Worm (Caenorhabditis elegans) whole organism, late embryonic: ENCODE measurements around the gene T05H10.4.
A peak's percentile ranks its signal among the peaks of the same experiment; 100 is the strongest.

Experiments used
- F13H6.1 ChIP-seq: sonication (generic microtip); optimal IDR thresholded peaks from 2 replicates; lab custom pipeline; 2016; ENCODE audit warnings: missing genetic modification characterization, missing compliant biosample characterization
- K02D7.2 ChIP-seq: sonication (generic microtip); optimal IDR thresholded peaks from 2 replicates; lab custom pipeline; 2017; ENCODE audit warnings: mild to moderate bottlenecking, missing genetic modification characterization, missing compliant biosample characterization
- K09A11.1 ChIP-seq: sonication (generic microtip); optimal IDR thresholded peaks from 2 replicates; lab custom pipeline; 2017; ENCODE audit warnings: antibody characterized with exemption, mild to moderate bottlenecking, missing genetic modification characterization, missing compliant biosample characterization; ENCODE audit not compliant: insufficient read depth
- Y22D7AL.16 ChIP-seq: sonication (generic microtip); optimal IDR thresholded peaks from 2 replicates; lab custom pipeline; 2016; ENCODE audit warnings: missing genetic modification characterization, missing compliant biosample characterization
- ahr-1 ChIP-seq: sonication (generic microtip); optimal IDR thresholded peaks from 2 replicates; lab custom pipeline; 2016; ENCODE audit warnings: missing genetic modification characterization, missing compliant biosample characterization
- ama-1 ChIP-seq: fragments of 150-350 bp; optimal IDR thresholded peaks from 2 replicates; lab custom pipeline; 2014
- ceh-2 ChIP-seq: sonication (generic microtip); optimal IDR thresholded peaks from 2 replicates; lab custom pipeline; 2016; ENCODE audit warnings: missing genotype, missing genetic modification characterization, missing compliant biosample characterization
- ceh-22 ChIP-seq: sonication (generic microtip); optimal IDR thresholded peaks from 2 replicates; lab custom pipeline; 2017; ENCODE audit warnings: missing biosample characterization, missing genetic modification characterization
- ceh-45 ChIP-seq: fragments of 200-800 bp; sonication (Bioruptor generic); IDR thresholded peaks from 2 replicates; pipeline ENCODE4 v1.3.6; 2022; ENCODE audit warnings: missing genetic modification reagents, missing genetic modification characterization, missing compliant biosample characterization
- ceh-6 ChIP-seq: fragments of 200-800 bp; sonication (Bioruptor generic); optimal IDR thresholded peaks from 2 replicates; lab custom pipeline; 2018; ENCODE audit warnings: mild to moderate bottlenecking, missing genetic modification characterization, missing compliant biosample characterization
- ceh-9 ChIP-seq: sonication (generic microtip); optimal IDR thresholded peaks from 2 replicates; lab custom pipeline; 2016; ENCODE audit warnings: mild to moderate bottlenecking, missing genetic modification characterization, inconsistent platforms, missing compliant biosample characterization
- dmd-4 ChIP-seq: sonication (generic microtip); optimal IDR thresholded peaks from 2 replicates; lab custom pipeline; 2016; ENCODE audit warnings: borderline replicate concordance, missing genetic modification characterization, missing compliant biosample characterization
- elt-2 ChIP-seq: sonication (generic microtip); optimal IDR thresholded peaks from 2 replicates; lab custom pipeline; 2016; ENCODE audit warnings: missing genetic modification reagents, missing genetic modification characterization, missing compliant biosample characterization
- elt-4 ChIP-seq: sonication (generic microtip); optimal IDR thresholded peaks from 2 replicates; lab custom pipeline; 2016; ENCODE audit warnings: missing genetic modification characterization, missing compliant biosample characterization
- ets-4 ChIP-seq: sonication (generic microtip); optimal IDR thresholded peaks from 2 replicates; lab custom pipeline; 2016; ENCODE audit warnings: missing genetic modification characterization, missing compliant biosample characterization
- fkh-10 ChIP-seq: fragments of 150-350 bp; optimal IDR thresholded peaks from 2 replicates; lab custom pipeline; 2014; ENCODE audit warnings: missing biosample characterization, missing genetic modification reagents, missing genetic modification characterization
- fkh-6 ChIP-seq: sonication (generic microtip); optimal IDR thresholded peaks from 2 replicates; lab custom pipeline; 2016; ENCODE audit warnings: missing genetic modification characterization, missing compliant biosample characterization
- hlh-8 ChIP-seq: sonication (generic microtip); optimal IDR thresholded peaks from 2 replicates; lab custom pipeline; 2016; ENCODE audit warnings: missing genotype, missing genetic modification characterization, missing compliant biosample characterization
- lim-6 ChIP-seq: sonication (generic microtip); optimal IDR thresholded peaks from 2 replicates; lab custom pipeline; 2016; ENCODE audit warnings: missing genetic modification characterization, missing compliant biosample characterization
- lin-11 ChIP-seq: fragments of 200-800 bp; sonication (Bioruptor generic); optimal IDR thresholded peaks from 2 replicates; lab custom pipeline; 2018; ENCODE audit warnings: mild to moderate bottlenecking, missing genetic modification characterization, missing compliant biosample characterization
- mec-3 ChIP-seq: sonication (generic microtip); optimal IDR thresholded peaks from 2 replicates; lab custom pipeline; 2016; ENCODE audit warnings: borderline replicate concordance, missing genetic modification characterization, missing compliant biosample characterization
- nfya-1 ChIP-seq: sonication (generic microtip); optimal IDR thresholded peaks from 2 replicates; lab custom pipeline; 2017; ENCODE audit warnings: missing genetic modification characterization, mild to moderate bottlenecking, missing compliant biosample characterization, antibody characterized with exemption, moderate library complexity
- nhr-232 ChIP-seq: sonication (generic microtip); optimal IDR thresholded peaks from 2 replicates; lab custom pipeline; 2016; ENCODE audit warnings: missing genetic modification characterization, missing compliant biosample characterization
- npax-4 ChIP-seq: sonication (generic microtip); optimal IDR thresholded peaks from 2 replicates; lab custom pipeline; 2016; ENCODE audit warnings: missing genetic modification characterization, missing compliant biosample characterization
- pag-3 ChIP-seq: sonication (generic microtip); optimal IDR thresholded peaks from 2 replicates; lab custom pipeline; 2016; ENCODE audit warnings: missing compliant biosample characterization, missing genetic modification characterization, borderline replicate concordance
- pat-9 ChIP-seq: fragments of 200-800 bp; sonication (Bioruptor generic); optimal IDR thresholded peaks from 2 replicates; lab custom pipeline; 2018; ENCODE audit warnings: mild to moderate bottlenecking, missing genetic modification characterization, moderate library complexity, missing compliant biosample characterization
- pha-4 ChIP-seq: fragments of 150-350 bp; optimal IDR thresholded peaks from 2 replicates; lab custom pipeline; 2018; ENCODE audit warnings: missing biosample characterization, missing genetic modification reagents, missing genetic modification characterization
- pqm-1 ChIP-seq: sonication (generic microtip); optimal IDR thresholded peaks from 2 replicates; lab custom pipeline; 2016; ENCODE audit warnings: missing genetic modification characterization, missing compliant biosample characterization
- rnt-1 ChIP-seq: sonication (generic microtip); optimal IDR thresholded peaks from 2 replicates; lab custom pipeline; 2016; ENCODE audit warnings: missing genetic modification characterization, missing compliant biosample characterization
- sdc-2 ChIP-seq: sonication (generic microtip); optimal IDR thresholded peaks from 2 replicates; lab custom pipeline; 2016; ENCODE audit warnings: missing genotype, missing genetic modification characterization, missing compliant biosample characterization
- sox-2 ChIP-seq: fragments of 200-800 bp; sonication (Bioruptor generic); IDR thresholded peaks from 2 replicates; pipeline ENCODE4 v1.3.6; 2022; ENCODE audit warnings: missing genetic modification reagents, missing genetic modification characterization, missing compliant biosample characterization
- syd-9 ChIP-seq: sonication (generic microtip); optimal IDR thresholded peaks from 2 replicates; lab custom pipeline; 2016; ENCODE audit warnings: mild to moderate bottlenecking, missing genetic modification characterization, moderate library complexity, missing compliant biosample characterization
- tbx-2 ChIP-seq: sonication (generic microtip); optimal IDR thresholded peaks from 2 replicates; lab custom pipeline; 2016; ENCODE audit warnings: missing genetic modification characterization, missing compliant biosample characterization
- tbx-7 ChIP-seq: sonication (generic microtip); optimal IDR thresholded peaks from 2 replicates; lab custom pipeline; 2016; ENCODE audit warnings: missing genotype, missing genetic modification characterization, missing compliant biosample characterization
- unc-3 ChIP-seq, 2 experiments: fragments of 200-800 bp in 1 of 2; sonication (Bioruptor generic) in 1 of 2; sonication (generic microtip) in 1 of 2; conservative IDR thresholded peaks in 1 of 2; optimal IDR thresholded peaks in 1 of 2; 2 replicates each; pipeline versions ENCODE4 v1.3.6 to Lab custom; 2016 to 2022; ENCODE audit warnings: missing compliant biosample characterization in 2 of 2, missing genetic modification characterization in 2 of 2, missing genetic modification reagents in 1 of 2
- unc-55 ChIP-seq: sonication (generic microtip); optimal IDR thresholded peaks from 2 replicates; lab custom pipeline; 2017; ENCODE audit warnings: missing biosample characterization, missing genetic modification reagents, missing genetic modification characterization
- unc-86 ChIP-seq: sonication (generic microtip); optimal IDR thresholded peaks from 2 replicates; lab custom pipeline; 2016; ENCODE audit warnings: missing genetic modification characterization, missing compliant biosample characterization

The T05H10.4 gene

ce11 chrII:8028246-8028694, 24.7 kb upstream of the T05H10.4 start (continued):
- TF ChIP-seq dmd-4 (tag; lab: Kevin White, UChicago) (no peak), sox-2 (GFP tag; lab: Robert Waterston, UW) (no peak; the same call in 1 of the 2 replicates), ceh-9 (tag; lab: Kevin White, UChicago) (no peak), fkh-10 (GFP tag; lab: Kevin White, UChicago) (no peak), pag-3 (peak; percentile 32), pat-9 (tag; lab: Kevin White, UChicago) (peak; percentile 54), npax-4 (tag; lab: Kevin White, UChicago) (peak; percentile 14), ceh-45 (0 out of 2 replicates have a peak, but pooled peaks have one; percentile 23), mec-3 (tag; lab: Kevin White, UChicago) (no peak), ets-4 (peak; percentile 66), fkh-6 (peak; percentile 52), unc-55 (peak; percentile 63), hlh-8 (tag; lab: Kevin White, UChicago) (peak; percentile 46), K02D7.2 (tag; lab: Kevin White, UChicago) (no peak), lin-11 (tag; lab: Kevin White, UChicago) (no peak), ama-1 (lab: Kevin White, UChicago) (no peak), pqm-1 (tag; lab: Kevin White, UChicago) (peak; percentile 36), pha-4 (tag; lab: Kevin White, UChicago) (no peak), unc-86 (tag; lab: Kevin White, UChicago) (peak; percentile 29), ceh-2 (tag; lab: Kevin White, UChicago) (peak; percentile 44), ceh-6 (GFP tag; lab: Kevin White, UChicago) (peak; percentile 51), Y22D7AL.16 (peak; percentile 34), nhr-232 (no peak), ahr-1 (tag; lab: Kevin White, UChicago) (no peak), rnt-1 (peak; percentile 87), syd-9 (tag; lab: Kevin White, UChicago) (peak; percentile 67), tbx-7 (tag; lab: Kevin White, UChicago) (no peak), K09A11.1 (tag; lab: Kevin White, UChicago) (no peak), elt-4 (tag; lab: Kevin White, UChicago) (no peak), nfya-1 (tag; lab: Kevin White, UChicago) (peak; percentile 90), sdc-2 (peak; percentile 54), F13H6.1 (tag; lab: Kevin White, UChicago) (peak; percentile 83), ceh-22 (no peak)

ce11 chrII:8028730-8029129, 24.2 kb upstream of the T05H10.4 start:
- TF ChIP-seq lin-11 (tag; lab: Kevin White, UChicago) (no peak), lim-6 (tag; lab: Kevin White, UChicago) (no peak), Y22D7AL.16 (no peak), pha-4 (tag; lab: Kevin White, UChicago) (no peak), unc-3 (GFP tag; conservative IDR thresholded peaks at IDR 0.05; lab: Robert Waterston, UW) (no peak), unc-3 (tag; optimal IDR thresholded peaks at IDR 0.05; lab: Kevin White, UChicago) (no peak), K09A11.1 (tag; lab: Kevin White, UChicago) (no peak), pqm-1 (tag; lab: Kevin White, UChicago) (no peak)

ce11 chrII:8032657-8033056, 20.3 kb upstream of the T05H10.4 start, which contains the start of gene nrf-6:
TSS of gene nrf-6 (minus strand) at chrII:8032708.
- TF ChIP-seq elt-2 (tag; lab: Kevin White, UChicago) (peak; percentile 80), tbx-2 (tag; lab: Kevin White, UChicago) (no peak)
- TF ChIP-seq, all 69 proteins: peak for 1
